Worm (Caenorhabditis elegans) whole organism, L1 larva: ENCODE results near the gene K01G12.3.

Source experiments
- C04F5.9 ChIP-seq: sonication (generic microtip); optimal IDR thresholded peaks from 2 replicates; lab custom pipeline; 2016; ENCODE audit warnings: missing genetic modification characterization, missing compliant biosample characterization
- C16A3.4 ChIP-seq: fragments of 150-350 bp; optimal IDR thresholded peaks from 2 replicates; lab custom pipeline; 2014; ENCODE audit warnings: missing biosample characterization, missing genetic modification characterization
- C34B4.2 ChIP-seq: sonication (generic microtip); optimal IDR thresholded peaks from 2 replicates; lab custom pipeline; 2017; ENCODE audit warnings: mild to moderate bottlenecking, missing genetic modification characterization, missing compliant biosample characterization
- aha-1 ChIP-seq: fragments of 150-350 bp; optimal IDR thresholded peaks from 2 replicates; lab custom pipeline; 2014; ENCODE audit warnings: missing biosample characterization, missing genetic modification characterization
- ama-1 ChIP-seq: fragments of 150-350 bp; optimal IDR thresholded peaks from 2 replicates; lab custom pipeline; 2014
- ceh-8 ChIP-seq: fragments of 200-800 bp; sonication (Bioruptor generic); optimal IDR thresholded peaks from 2 replicates; lab custom pipeline; 2018; ENCODE audit warnings: mild to moderate bottlenecking, missing genetic modification characterization, moderate library complexity, missing compliant biosample characterization
- ceh-82 ChIP-seq, 3 experiments: fragments of 150-350 bp in 1 of 3; sonication (generic microtip) in 2 of 3; optimal IDR thresholded peaks; 2 replicates each; lab custom pipeline; 2014 to 2017; ENCODE audit warnings: missing biosample characterization in 3 of 3, missing genetic modification characterization in 3 of 3
- dpl-1 ChIP-seq, 3 experiments: fragments of 150-350 bp in 2 of 3; sonication (generic microtip) in 1 of 3; optimal IDR thresholded peaks; 2 replicates each; lab custom pipeline; 2014 to 2017; ENCODE audit warnings: missing biosample characterization in 3 of 3, missing genetic modification characterization in 3 of 3, missing genetic modification reagents in 3 of 3
- dsc-1 ChIP-seq: sonication (generic microtip); optimal IDR thresholded peaks from 2 replicates; lab custom pipeline; 2016; ENCODE audit warnings: mild to moderate bottlenecking, missing genetic modification characterization, missing compliant biosample characterization
- efl-1 ChIP-seq, 4 experiments: fragments of 150-350 bp; optimal IDR thresholded peaks in 3 of 4; peaks in 1 of 4; 1 replicate in 1 of 4; 2 replicates in 3 of 4; lab custom pipeline; 2014; ENCODE audit warnings: missing biosample characterization in 2 of 4, missing genetic modification characterization in 2 of 4, missing genetic modification reagents in 2 of 4
- egl-13 ChIP-seq: sonication (generic microtip); optimal IDR thresholded peaks from 2 replicates; lab custom pipeline; 2016; ENCODE audit warnings: missing genotype, missing genetic modification reagents, missing genetic modification characterization, missing compliant biosample characterization
- ets-5 ChIP-seq: fragments of 200-800 bp; sonication (Bioruptor generic); IDR thresholded peaks from 2 replicates; pipeline ENCODE4 v1.3.6; 2022; ENCODE audit warnings: missing genetic modification characterization, missing compliant biosample characterization
- fkh-10 ChIP-seq: sonication (generic microtip); optimal IDR thresholded peaks from 2 replicates; lab custom pipeline; 2017; ENCODE audit warnings: missing biosample characterization, missing genetic modification reagents, missing genetic modification characterization
- fkh-8 ChIP-seq: sonication (generic microtip); optimal IDR thresholded peaks from 2 replicates; lab custom pipeline; 2016; ENCODE audit warnings: mild to moderate bottlenecking, missing genetic modification characterization, missing compliant biosample characterization
- hlh-4 ChIP-seq: sonication (generic microtip); optimal IDR thresholded peaks from 2 replicates; lab custom pipeline; 2016; ENCODE audit warnings: mild to moderate bottlenecking, missing genetic modification characterization, missing compliant biosample characterization
- irx-1 ChIP-seq: sonication (generic microtip); optimal IDR thresholded peaks from 2 replicates; lab custom pipeline; 2016; ENCODE audit warnings: missing genetic modification characterization, missing compliant biosample characterization
- jun-1 ChIP-seq: fragments of 150-350 bp; optimal IDR thresholded peaks from 2 replicates; lab custom pipeline; 2014; ENCODE audit warnings: missing biosample characterization, missing genetic modification reagents, missing genetic modification characterization
- lin-13 ChIP-seq: fragments of 150-350 bp; optimal IDR thresholded peaks from 2 replicates; lab custom pipeline; 2014; ENCODE audit warnings: missing biosample characterization, missing genetic modification reagents, missing genetic modification characterization
- lin-15B ChIP-seq: fragments of 150-350 bp; sonication (generic microtip); optimal IDR thresholded peaks from 3 replicates; lab custom pipeline; 2014; ENCODE audit warnings: missing biosample characterization, missing genetic modification characterization
- lin-35 ChIP-seq, 2 experiments: fragments of 150-350 bp; optimal IDR thresholded peaks; 2 replicates each; lab custom pipeline; 2014; ENCODE audit warnings: missing biosample characterization in 2 of 2, missing genetic modification characterization in 2 of 2, missing genetic modification reagents in 2 of 2
- lin-39 ChIP-seq: fragments of 150-350 bp; optimal IDR thresholded peaks from 2 replicates; lab custom pipeline; 2014; ENCODE audit warnings: missing biosample characterization, missing genetic modification reagents, missing genetic modification characterization
- mab-9 ChIP-seq: fragments of 200-800 bp; sonication (Bioruptor generic); IDR thresholded peaks from 2 replicates; pipeline ENCODE4 v1.3.6; 2022; ENCODE audit warnings: missing genetic modification reagents, missing genetic modification characterization, missing compliant biosample characterization
- mdl-1 ChIP-seq, 2 experiments: fragments of 150-350 bp; optimal IDR thresholded peaks; 2 replicates each; lab custom pipeline; 2014 to 2017; ENCODE audit warnings: missing biosample characterization in 2 of 2, missing genetic modification characterization in 2 of 2, inconsistent platforms in 1 of 2
- mep-1 ChIP-seq: fragments of 150-350 bp; optimal IDR thresholded peaks from 2 replicates; lab custom pipeline; 2014; ENCODE audit warnings: missing biosample characterization, missing genetic modification characterization
- nhr-11 ChIP-seq: fragments of 150-350 bp; optimal IDR thresholded peaks from 2 replicates; lab custom pipeline; 2014; ENCODE audit warnings: missing biosample characterization, missing genetic modification characterization
- nhr-12 ChIP-seq: sonication (generic microtip); optimal IDR thresholded peaks from 2 replicates; lab custom pipeline; 2017; ENCODE audit warnings: missing biosample characterization, missing genetic modification characterization
- nhr-19 ChIP-seq: fragments of 200-800 bp; sonication (Bioruptor generic); conservative IDR thresholded peaks from 2 replicates; pipeline ENCODE4 v1.3.6; 2022; ENCODE audit warnings: missing genetic modification characterization, missing compliant biosample characterization
- nhr-20 ChIP-seq: sonication (generic microtip); optimal IDR thresholded peaks from 2 replicates; lab custom pipeline; 2016; ENCODE audit warnings: mild to moderate bottlenecking, missing genetic modification characterization, missing compliant biosample characterization
- nhr-47 ChIP-seq: sonication (generic microtip); optimal IDR thresholded peaks from 2 replicates; lab custom pipeline; 2016; ENCODE audit warnings: mild to moderate bottlenecking, missing genetic modification characterization, moderate library complexity, missing compliant biosample characterization
- nhr-76 ChIP-seq: sonication (generic microtip); optimal IDR thresholded peaks from 2 replicates; lab custom pipeline; 2017; ENCODE audit warnings: missing biosample characterization, missing genetic modification characterization
- nhr-90 ChIP-seq: sonication (generic microtip); optimal IDR thresholded peaks from 2 replicates; lab custom pipeline; 2016; ENCODE audit warnings: mild to moderate bottlenecking, missing genetic modification characterization, missing compliant biosample characterization; ENCODE audit not compliant: poor library complexity
- pqm-1 ChIP-seq: sonication (generic microtip); optimal IDR thresholded peaks from 3 replicates; lab custom pipeline; 2017; ENCODE audit warnings: missing biosample characterization, missing genetic modification characterization
- rnt-1 ChIP-seq: sonication (generic microtip); optimal IDR thresholded peaks from 2 replicates; lab custom pipeline; 2016; ENCODE audit warnings: mild to moderate bottlenecking, missing genetic modification characterization, moderate library complexity, missing compliant biosample characterization
- skn-1 ChIP-seq: fragments of 150-350 bp; optimal IDR thresholded peaks from 2 replicates; lab custom pipeline; 2014; ENCODE audit warnings: missing biosample characterization, missing genetic modification characterization
- snpc-4 ChIP-seq: fragments of 150-350 bp; optimal IDR thresholded peaks from 2 replicates; lab custom pipeline; 2014; ENCODE audit warnings: missing biosample characterization, missing genetic modification characterization
- snu-23 ChIP-seq: sonication (generic microtip); optimal IDR thresholded peaks from 2 replicates; lab custom pipeline; 2016; ENCODE audit warnings: missing genetic modification characterization, missing compliant biosample characterization
- sptf-1 ChIP-seq: fragments of 150-350 bp; optimal IDR thresholded peaks from 2 replicates; lab custom pipeline; 2014; ENCODE audit warnings: missing biosample characterization, missing genetic modification characterization
- swsn-7 ChIP-seq: sonication (generic microtip); optimal IDR thresholded peaks from 2 replicates; lab custom pipeline; 2016; ENCODE audit warnings: missing genetic modification characterization, missing compliant biosample characterization
- tbx-2 ChIP-seq: sonication (generic microtip); optimal IDR thresholded peaks from 2 replicates; lab custom pipeline; 2016; ENCODE audit warnings: missing genetic modification characterization, missing compliant biosample characterization
- tlp-1 ChIP-seq: fragments of 150-350 bp; optimal IDR thresholded peaks from 2 replicates; lab custom pipeline; 2014; ENCODE audit warnings: missing biosample characterization, missing genetic modification characterization
- unc-130 ChIP-seq: fragments of 150-350 bp; optimal IDR thresholded peaks from 2 replicates; lab custom pipeline; 2017; ENCODE audit warnings: missing biosample characterization, missing genetic modification characterization, inconsistent platforms
- xbp-1 ChIP-seq: sonication (generic microtip); optimal IDR thresholded peaks from 2 replicates; lab custom pipeline; 2016; ENCODE audit warnings: missing genetic modification characterization, missing compliant biosample characterization
- ztf-11 ChIP-seq, 2 experiments: sonication (generic microtip); optimal IDR thresholded peaks; 2 replicates each; lab custom pipeline; 2016 to 2017; ENCODE audit warnings: missing genetic modification characterization in 2 of 2, missing biosample characterization in 1 of 2, missing compliant biosample characterization in 1 of 2
- ztf-4 ChIP-seq: fragments of 150-350 bp; optimal IDR thresholded peaks from 2 replicates; lab custom pipeline; 2014; ENCODE audit warnings: missing biosample characterization, missing genetic modification characterization

Gene K01G12.3

ce11 chrIV:14219714-14220113, 26.4 kb downstream of the K01G12.3 start, which contains the start of gene sqrd-1 (continued):
- no peak for TF ChIP-seq mab-9 (GFP tag; lab: Robert Waterston, UW)
- TF ChIP-seq efl-1 (optimal IDR thresholded peaks at IDR 0.05; lab: Kevin White, UChicago), result peak in 1 of 2 experiments; percentile 21
- peak in 1 of 2 experiments; percentile 79 for TF ChIP-seq efl-1 (GFP tag; optimal IDR thresholded peaks at IDR 0.05 in 1 of 2; lab: Kevin White, UChicago)
- TF ChIP-seq tlp-1, result no peak
- TF ChIP-seq C16A3.4, result no peak
- TF ChIP-seq C34B4.2 (tag; lab: Kevin White, UChicago), result no peak
- TF ChIP-seq nhr-11 (tag; lab: Kevin White, UChicago), result no peak
- TF ChIP-seq snu-23 (GFP tag; lab: Kevin White, UChicago), result peak; percentile 33
- no peak for TF ChIP-seq sptf-1 (tag; lab: Kevin White, UChicago)
- peak in 1 of 2 experiments; percentile 23 for TF ChIP-seq mdl-1 (tag; optimal IDR thresholded peaks at IDR 0.05; lab: Kevin White, UChicago)
- no peak for TF ChIP-seq lin-15B
- TF ChIP-seq tbx-2 (tag; lab: Kevin White, UChicago), result no peak
- no peak for TF ChIP-seq irx-1 (tag; lab: Kevin White, UChicago)
- no peak for TF ChIP-seq xbp-1 (tag; lab: Kevin White, UChicago)
- no peak for TF ChIP-seq jun-1 (tag; lab: Kevin White, UChicago)
- no peak for TF ChIP-seq lin-13

DNA sequence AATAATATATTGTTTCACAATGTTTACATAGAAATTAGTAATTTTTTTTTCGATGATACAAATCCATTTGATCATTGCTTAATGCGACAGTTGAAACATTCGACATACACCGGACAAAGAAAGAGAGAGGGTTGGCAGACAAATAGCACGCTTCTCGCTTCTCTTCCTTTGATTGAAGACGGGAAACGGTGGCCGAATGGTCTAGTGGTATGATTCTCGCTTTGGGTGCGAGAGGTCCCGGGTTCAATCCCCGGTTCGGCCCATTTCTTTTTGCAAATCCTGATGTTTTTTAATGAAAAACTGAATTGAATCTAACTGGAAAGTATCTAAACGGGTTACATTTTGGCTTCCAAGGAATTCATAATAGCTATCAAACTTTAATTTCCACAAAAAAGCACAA, 31.6 kb downstream of the K01G12.3 start:
- TF ChIP-seq nhr-19 (GFP tag; lab: Robert Waterston, UW) (peak; percentile 34), ceh-82 (tag; optimal IDR thresholded peaks at IDR 0.05; lab: Kevin White, UChicago) (peak in 1 of 3 experiments; percentile 17), dpl-1 (GFP tag; optimal IDR thresholded peaks at IDR 0.05; lab: Kevin White, UChicago) (peak in 1 of 3 experiments; percentile 25), nhr-20 (tag; lab: Kevin White, UChicago) (peak; percentile 54), efl-1 (optimal IDR thresholded peaks at IDR 0.05; lab: Kevin White, UChicago) (peak; percentile 10 to 38), efl-1 (GFP tag; optimal IDR thresholded peaks at IDR 0.05 in 1 of 2; lab: Kevin White, UChicago) (peak in 1 of 2 experiments; percentile 31), mdl-1 (tag; optimal IDR thresholded peaks at IDR 0.05; lab: Kevin White, UChicago) (peak in 1 of 2 experiments; percentile 36), mep-1 (tag; lab: Kevin White, UChicago) (peak; percentile 29), ceh-8 (GFP tag; lab: Kevin White, UChicago) (no peak), fkh-8 (tag; lab: Kevin White, UChicago) (no peak), skn-1 (tag; lab: Kevin White, UChicago) (peak; percentile 5), nhr-76 (tag; lab: Kevin White, UChicago) (no peak), nhr-90 (tag; lab: Kevin White, UChicago) (peak; percentile 39), hlh-4 (tag; lab: Kevin White, UChicago) (no peak), tbx-2 (tag; lab: Kevin White, UChicago) (no peak), ets-5 (no peak), lin-35 (GFP tag; optimal IDR thresholded peaks at IDR 0.05; lab: Kevin White, UChicago) (peak; percentile 18 to 68), ama-1 (lab: Kevin White, UChicago) (no peak), xbp-1 (tag; lab: Kevin White, UChicago) (no peak), lin-13 (peak; percentile 8), nhr-12 (tag; lab: Kevin White, UChicago) (no peak), nhr-47 (tag; lab: Kevin White, UChicago) (peak; percentile 31), lin-39 (tag; lab: Kevin White, UChicago) (no peak), tlp-1 (no peak), rnt-1 (tag; lab: Kevin White, UChicago) (peak; percentile 63), snu-23 (GFP tag; lab: Kevin White, UChicago) (peak; percentile 66), C16A3.4 (peak; percentile 55), swsn-7 (tag; lab: Kevin White, UChicago) (peak; percentile 4)

DNA sequence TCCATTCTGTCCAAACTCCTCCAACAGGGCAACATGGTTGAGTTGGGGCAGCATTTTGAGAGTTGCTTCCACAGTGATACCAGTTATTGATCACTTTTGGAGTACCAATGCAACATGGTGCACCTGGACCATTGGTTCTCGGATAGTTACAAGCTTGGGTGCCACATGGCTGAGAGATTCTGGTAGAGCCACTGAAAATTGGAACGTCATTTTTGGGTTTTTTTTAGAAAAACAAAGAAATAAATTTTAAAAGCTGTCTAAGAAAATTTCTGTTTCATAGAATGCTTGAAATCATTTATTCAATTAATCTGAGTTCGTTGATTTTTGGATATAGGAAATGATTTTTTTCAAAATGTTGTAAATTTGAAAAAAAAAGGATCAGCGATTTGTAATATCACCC, 33.8 kb downstream of the K01G12.3 start:
- TF ChIP-seq dsc-1 (tag; lab: Kevin White, UChicago), result no peak
- no peak for TF ChIP-seq fkh-10 (GFP tag; lab: Kevin White, UChicago)
- no peak for TF ChIP-seq ztf-11 (tag; optimal IDR thresholded peaks at IDR 0.05; lab: Kevin White, UChicago)
- no peak for TF ChIP-seq C04F5.9
- TF ChIP-seq ama-1 (lab: Kevin White, UChicago), result no peak
- no peak for TF ChIP-seq egl-13 (tag; lab: Kevin White, UChicago)
- no peak for TF ChIP-seq aha-1 (tag; lab: Kevin White, UChicago)
- TF ChIP-seq fkh-8 (tag; lab: Kevin White, UChicago), result no peak
- TF ChIP-seq lin-13, result no peak
- no peak for TF ChIP-seq C34B4.2 (tag; lab: Kevin White, UChicago)
- no peak for TF ChIP-seq pqm-1 (tag; lab: Kevin White, UChicago)
- no peak for TF ChIP-seq unc-130
- TF ChIP-seq mdl-1 (tag; optimal IDR thresholded peaks at IDR 0.05; lab: Kevin White, UChicago), result no peak
- TF ChIP-seq snpc-4 (tag; lab: Kevin White, UChicago), result no peak
- TF ChIP-seq tbx-2 (tag; lab: Kevin White, UChicago), result no peak
- TF ChIP-seq swsn-7 (tag; lab: Kevin White, UChicago), result no peak
- no peak for TF ChIP-seq lin-35 (GFP tag; optimal IDR thresholded peaks at IDR 0.05; lab: Kevin White, UChicago)
- no peak for TF ChIP-seq hlh-4 (tag; lab: Kevin White, UChicago)
- no peak for TF ChIP-seq ztf-4 (tag; lab: Kevin White, UChicago)
